Worm (Caenorhabditis elegans) whole organism, L2 larva: ENCODE data around the gene T24C12.3.
A peak's percentile ranks its signal among the peaks of the same experiment; 100 is the strongest.

Source experiments
- C34F6.9 ChIP-seq: fragments of 150-350 bp; optimal IDR thresholded peaks from 2 replicates; lab custom pipeline; 2014; ENCODE audit warnings: missing biosample characterization, missing genetic modification characterization
- F13H6.1 ChIP-seq: sonication (generic microtip); optimal IDR thresholded peaks from 2 replicates; lab custom pipeline; 2016; ENCODE audit warnings: missing genetic modification characterization, missing compliant biosample characterization
- R02D3.7 ChIP-seq: fragments of 150-350 bp; optimal IDR thresholded peaks from 2 replicates; lab custom pipeline; 2014; ENCODE audit warnings: missing biosample characterization, missing genetic modification characterization
- Y55F3AM.14 ChIP-seq: fragments of 200-800 bp; sonication (Bioruptor generic); optimal IDR thresholded peaks from 2 replicates; lab custom pipeline; 2018; ENCODE audit warnings: mild to moderate bottlenecking, missing genetic modification characterization, missing compliant biosample characterization
- ZK546.5 ChIP-seq: sonication (generic microtip); optimal IDR thresholded peaks from 2 replicates; lab custom pipeline; 2017; ENCODE audit warnings: missing biosample characterization, missing genetic modification characterization
- alr-1 ChIP-seq: fragments of 150-350 bp; optimal IDR thresholded peaks from 2 replicates; lab custom pipeline; 2014; ENCODE audit warnings: missing biosample characterization, missing genetic modification characterization
- aly-2 ChIP-seq: fragments of 150-350 bp; optimal IDR thresholded peaks from 2 replicates; lab custom pipeline; 2014; ENCODE audit warnings: missing biosample characterization, missing genetic modification characterization
- ama-1 ChIP-seq: fragments of 150-350 bp; optimal IDR thresholded peaks from 2 replicates; lab custom pipeline; 2018; ENCODE audit warnings: inconsistent platforms
- blmp-1 ChIP-seq: sonication (generic microtip); optimal IDR thresholded peaks from 2 replicates; lab custom pipeline; 2017; ENCODE audit warnings: missing genetic modification characterization, mild to moderate bottlenecking, missing compliant biosample characterization, antibody characterized with exemption, moderate library complexity; ENCODE audit not compliant: insufficient read depth
- dmd-4 ChIP-seq: sonication (generic microtip); optimal IDR thresholded peaks from 2 replicates; lab custom pipeline; 2017; ENCODE audit warnings: missing biosample characterization, missing genetic modification characterization
- elt-1 ChIP-seq: fragments of 150-350 bp; optimal IDR thresholded peaks from 2 replicates; lab custom pipeline; 2014; ENCODE audit warnings: missing biosample characterization, missing genetic modification characterization
- elt-3 ChIP-seq: sonication (generic microtip); optimal IDR thresholded peaks from 2 replicates; lab custom pipeline; 2017; ENCODE audit warnings: missing biosample characterization, missing genetic modification characterization
- fos-1 ChIP-seq: fragments of 150-350 bp; optimal IDR thresholded peaks from 2 replicates; lab custom pipeline; 2014; ENCODE audit warnings: missing biosample characterization, missing genetic modification characterization
- gmeb-1 ChIP-seq: fragments of 150-350 bp; optimal IDR thresholded peaks from 2 replicates; lab custom pipeline; 2014; ENCODE audit warnings: missing biosample characterization, missing genetic modification characterization
- lin-13 ChIP-seq: fragments of 150-350 bp; optimal IDR thresholded peaks from 2 replicates; lab custom pipeline; 2014; ENCODE audit warnings: missing biosample characterization, missing genetic modification reagents, missing genetic modification characterization
- lin-39 ChIP-seq: fragments of 150-350 bp; optimal IDR thresholded peaks from 2 replicates; lab custom pipeline; 2014; ENCODE audit warnings: missing biosample characterization, missing genetic modification reagents, missing genetic modification characterization
- lsy-2 ChIP-seq, 2 experiments: fragments of 150-350 bp in 1 of 2; sonication (generic microtip) in 1 of 2; optimal IDR thresholded peaks; 2 replicates each; lab custom pipeline; 2014 to 2017; ENCODE audit warnings: missing biosample characterization in 2 of 2, missing genetic modification characterization in 2 of 2
- mab-5 ChIP-seq: fragments of 150-350 bp; optimal IDR thresholded peaks from 2 replicates; lab custom pipeline; 2014; ENCODE audit warnings: missing biosample characterization, missing genetic modification characterization
- nhr-12 ChIP-seq: fragments of 150-350 bp; optimal IDR thresholded peaks from 2 replicates; lab custom pipeline; 2014; ENCODE audit warnings: missing biosample characterization, missing genetic modification characterization
- nhr-129 ChIP-seq: fragments of 150-350 bp; optimal IDR thresholded peaks from 2 replicates; lab custom pipeline; 2014; ENCODE audit warnings: missing biosample characterization, missing genetic modification characterization
- nhr-21 ChIP-seq: fragments of 150-350 bp; optimal IDR thresholded peaks from 2 replicates; lab custom pipeline; 2014; ENCODE audit warnings: missing biosample characterization, missing genetic modification characterization
- nhr-23 ChIP-seq: fragments of 150-350 bp; optimal IDR thresholded peaks from 2 replicates; lab custom pipeline; 2014; ENCODE audit warnings: missing biosample characterization, missing genetic modification reagents, missing genetic modification characterization
- nhr-237 ChIP-seq: fragments of 150-350 bp; optimal IDR thresholded peaks from 2 replicates; lab custom pipeline; 2014; ENCODE audit warnings: missing biosample characterization, missing genetic modification characterization
- nhr-25 ChIP-seq: fragments of 150-350 bp; sonication (generic microtip); optimal IDR thresholded peaks from 3 replicates; lab custom pipeline; 2014; ENCODE audit warnings: missing biosample characterization, missing genetic modification characterization
- nhr-6 ChIP-seq: fragments of 150-350 bp; optimal IDR thresholded peaks from 2 replicates; lab custom pipeline; 2014; ENCODE audit warnings: missing biosample characterization, missing genetic modification characterization
- nhr-77 ChIP-seq: fragments of 150-350 bp; optimal IDR thresholded peaks from 2 replicates; lab custom pipeline; 2014; ENCODE audit warnings: missing biosample characterization, missing genetic modification characterization
- peb-1 ChIP-seq: fragments of 150-350 bp; optimal IDR thresholded peaks from 2 replicates; lab custom pipeline; 2014; ENCODE audit warnings: missing biosample characterization, missing genetic modification characterization
- sem-4 ChIP-seq: fragments of 150-350 bp; optimal IDR thresholded peaks from 2 replicates; lab custom pipeline; 2014; ENCODE audit warnings: missing biosample characterization, missing genetic modification reagents, missing genetic modification characterization
- skn-1 ChIP-seq: sonication (generic microtip); optimal IDR thresholded peaks from 2 replicates; lab custom pipeline; 2017; ENCODE audit warnings: missing biosample characterization, missing genetic modification characterization
- sma-9 ChIP-seq, 2 experiments: fragments of 150-350 bp in 1 of 2; sonication (generic microtip) in 1 of 2; optimal IDR thresholded peaks; 2 replicates each; lab custom pipeline; 2014 to 2016; ENCODE audit warnings: missing genetic modification characterization in 2 of 2, mild to moderate bottlenecking in 1 of 2, missing biosample characterization in 1 of 2, missing compliant biosample characterization in 1 of 2, missing genetic modification reagents in 1 of 2, moderate library complexity in 1 of 2
- snpc-4 ChIP-seq: fragments of 150-350 bp; optimal IDR thresholded peaks from 2 replicates; lab custom pipeline; 2014; ENCODE audit warnings: missing biosample characterization, missing genetic modification characterization
- unc-39 ChIP-seq: fragments of 150-350 bp; optimal IDR thresholded peaks from 2 replicates; lab custom pipeline; 2014; ENCODE audit warnings: missing biosample characterization, missing genetic modification characterization
- unc-55 ChIP-seq: fragments of 150-350 bp; sonication (generic microtip); optimal IDR thresholded peaks from 3 replicates; lab custom pipeline; 2014; ENCODE audit warnings: missing biosample characterization, missing genetic modification reagents, missing genetic modification characterization
- zag-1 ChIP-seq: fragments of 150-350 bp; optimal IDR thresholded peaks from 2 replicates; lab custom pipeline; 2014; ENCODE audit warnings: missing biosample characterization, missing genetic modification characterization
- ztf-11 ChIP-seq: sonication (generic microtip); optimal IDR thresholded peaks from 2 replicates; lab custom pipeline; 2017; ENCODE audit warnings: missing biosample characterization, missing genetic modification characterization

The T24C12.3 gene

DNA sequence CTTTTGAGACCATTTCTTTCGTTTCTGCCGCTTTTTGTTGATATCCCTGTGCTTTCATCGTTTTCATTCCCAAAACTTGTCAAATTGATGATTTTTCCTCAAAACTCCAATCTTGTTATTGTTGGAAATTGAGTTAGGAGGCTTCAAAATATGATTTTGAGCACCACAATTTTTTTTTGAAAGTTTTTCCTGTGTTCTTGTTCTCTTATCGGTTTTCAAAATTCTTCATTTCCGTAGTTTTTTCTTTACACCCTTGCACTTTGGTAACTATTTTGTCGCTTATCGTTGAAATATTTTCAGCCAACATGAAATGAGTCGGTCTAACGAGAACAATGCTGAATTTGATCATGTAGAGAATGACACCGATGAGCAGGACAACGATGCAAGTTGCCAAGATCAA lies 23.1 kb downstream of the T24C12.3 start, which contains the start of gene F48B9.1:
TSS of gene F48B9.1 (plus strand) at position 301 of the 400 bp plus-strand sequence.
- no peak for TF ChIP-seq dmd-4
- TF ChIP-seq alr-1 (tag; lab: Kevin White, UChicago), result no peak

ce11 chrX:2178410-2178944 lies 25.2 kb downstream of the T24C12.3 start:
- no peak for TF ChIP-seq skn-1
- no peak for TF ChIP-seq nhr-25 (tag; lab: Kevin White, UChicago)
- peak; percentile 10 for TF ChIP-seq sma-9 (GFP tag; optimal IDR thresholded peaks at IDR 0.05; lab: Kevin White, UChicago)
- no peak for TF ChIP-seq sma-9 (tag; optimal IDR thresholded peaks at IDR 0.05; lab: Kevin White, UChicago)
- TF ChIP-seq fos-1, result peak; percentile 64

DNA sequence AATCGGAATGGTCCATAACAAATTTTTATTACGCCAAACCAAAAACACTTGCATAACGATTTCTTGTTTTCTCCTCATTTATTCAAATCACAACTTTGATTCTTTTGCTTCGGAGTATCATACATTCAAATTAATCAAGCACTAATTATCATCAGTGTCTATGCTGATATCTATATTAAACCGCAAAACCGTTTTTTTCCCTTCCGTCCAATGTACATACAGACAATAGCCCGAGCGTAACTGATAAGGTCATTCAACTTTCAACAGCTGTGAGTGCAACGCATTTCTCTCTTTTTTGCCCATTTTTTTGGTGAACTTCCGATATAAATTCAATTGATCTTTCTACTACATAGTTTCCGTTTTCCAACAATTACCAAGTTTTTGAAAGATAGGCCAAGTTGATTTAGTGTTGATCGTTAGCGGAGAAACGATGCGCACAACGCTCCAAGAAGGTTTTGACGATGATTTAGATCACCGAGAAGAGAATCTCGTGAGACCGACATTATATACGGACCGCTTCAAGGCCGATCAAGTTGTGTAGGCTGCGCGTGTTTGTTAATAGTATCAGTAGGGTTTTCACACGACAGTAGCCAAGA lies 25.9 kb downstream of the T24C12.3 start:
- TF ChIP-seq elt-1 (tag; lab: Kevin White, UChicago), result no peak
- TF ChIP-seq ztf-11 (tag; lab: Kevin White, UChicago), result no peak
- no peak for TF ChIP-seq fos-1
- no peak for TF ChIP-seq R02D3.7
- no peak for TF ChIP-seq zag-1 (tag; lab: Kevin White, UChicago)
- TF ChIP-seq elt-3 (tag; lab: Kevin White, UChicago), result no peak
- no peak for TF ChIP-seq ama-1 (lab: Kevin White, UChicago)
- no peak for TF ChIP-seq unc-39 (tag; lab: Kevin White, UChicago)
- no peak for TF ChIP-seq aly-2 (tag; lab: Kevin White, UChicago)
- TF ChIP-seq snpc-4 (tag; lab: Kevin White, UChicago), result no peak
- TF ChIP-seq nhr-77 (tag; lab: Kevin White, UChicago), result no peak
- TF ChIP-seq sem-4 (tag; lab: Kevin White, UChicago), result no peak
- TF ChIP-seq nhr-21, result no peak
- no peak for TF ChIP-seq nhr-23
- TF ChIP-seq nhr-12 (tag; lab: Kevin White, UChicago), result no peak
- TF ChIP-seq Y55F3AM.14 (GFP tag; lab: Kevin White, UChicago), result no peak
- TF ChIP-seq blmp-1, result no peak
- TF ChIP-seq nhr-237 (tag; lab: Kevin White, UChicago), result no peak

- TF ChIP-seq peb-1 (no peak), alr-1 (tag; lab: Kevin White, UChicago) (no peak), lsy-2 (tag; optimal IDR thresholded peaks at IDR 0.05; lab: Kevin White, UChicago) (peak in 1 of 2 experiments; percentile 28), gmeb-1 (tag; lab: Kevin White, UChicago) (peak; percentile 12), F13H6.1 (tag; lab: Kevin White, UChicago) (peak; percentile 5), nhr-129 (tag; lab: Kevin White, UChicago) (peak; percentile 32), unc-55 (GFP tag; lab: Kevin White, UChicago) (peak; percentile 50), C34F6.9 (peak; percentile 14), nhr-237 (tag; lab: Kevin White, UChicago) (no peak)
These were observed 27.3 kb downstream of the T24C12.3 start, which contains the start of gene F48B9.8 for ce11 chrX:2176361-2176880. TSS of gene F48B9.8 (minus strand) at chrX:2176411.

- TF ChIP-seq ZK546.5 (tag; lab: Kevin White, UChicago) (no peak), zag-1 (tag; lab: Kevin White, UChicago) (no peak), dmd-4 (no peak), R02D3.7 (no peak), mab-5 (tag; lab: Kevin White, UChicago) (no peak), alr-1 (tag; lab: Kevin White, UChicago) (no peak), lin-13 (no peak), lin-39 (tag; lab: Kevin White, UChicago) (no peak), snpc-4 (tag; lab: Kevin White, UChicago) (no peak), nhr-6 (tag; lab: Kevin White, UChicago) (no peak)
These were observed 38.9 kb downstream of the T24C12.3 start, which contains the start of gene F48B9.3 for ce11 chrX:2164751-2165150. TSS of gene F48B9.3 (plus strand) at chrX:2165051.
